Worm (Caenorhabditis elegans) whole organism, L4 larva: ENCODE results near the gene Y51H4A.941.
A peak's percentile ranks its signal among the peaks of the same experiment; 100 is the strongest.

Experiments
- F26F4.8 ChIP-seq: fragments of 200-800 bp; sonication (Bioruptor generic); conservative IDR thresholded peaks from 2 replicates; pipeline ENCODE4 v1.3.6; 2022; ENCODE audit warnings: missing genetic modification characterization, missing compliant biosample characterization
- R02D3.7 ChIP-seq: fragments of 150-350 bp; sonication (generic microtip); optimal IDR thresholded peaks from 3 replicates; lab custom pipeline; 2014; ENCODE audit warnings: missing biosample characterization, missing genetic modification characterization
- T26A8.4 ChIP-seq: fragments of 200-800 bp; sonication (Bioruptor generic); IDR thresholded peaks from 2 replicates; pipeline ENCODE4 v1.3.6; 2022; ENCODE audit warnings: missing genetic modification characterization, missing compliant biosample characterization
- ZK337.2 ChIP-seq: fragments of 200-800 bp; sonication (Bioruptor generic); IDR thresholded peaks from 2 replicates; pipeline ENCODE4 v1.3.6; 2022; ENCODE audit warnings: missing genetic modification reagents, missing genetic modification characterization, missing compliant biosample characterization
- ceh-20 ChIP-seq: fragments of 200-800 bp; sonication (Bioruptor generic); IDR thresholded peaks from 2 replicates; pipeline ENCODE4 v1.3.6; 2022; ENCODE audit warnings: missing genetic modification reagents, missing genetic modification characterization, missing compliant biosample characterization
- ceh-44 ChIP-seq: fragments of 200-800 bp; sonication (Bioruptor generic); IDR thresholded peaks from 2 replicates; pipeline ENCODE4 v1.3.6; 2022; ENCODE audit warnings: missing genetic modification reagents, missing genetic modification characterization, missing compliant biosample characterization
- ctbp-1 ChIP-seq: fragments of 200-800 bp; sonication (Bioruptor generic); IDR thresholded peaks from 2 replicates; pipeline ENCODE4 v1.3.6; 2022; ENCODE audit warnings: missing genetic modification reagents, missing genetic modification characterization, missing compliant biosample characterization
- daf-16 ChIP-seq, 3 experiments: sonication (generic microtip); optimal IDR thresholded peaks; 2 replicates each; lab custom pipeline; 2016 to 2017; ENCODE audit warnings: missing genetic modification characterization in 3 of 3, missing genetic modification reagents in 3 of 3, mild to moderate bottlenecking in 2 of 3, missing compliant biosample characterization in 2 of 3, missing biosample characterization in 1 of 3, moderate library complexity in 1 of 3
- daf-8 ChIP-seq: fragments of 200-800 bp; sonication (Bioruptor generic); IDR thresholded peaks from 2 replicates; pipeline ENCODE4 v1.3.6; 2022; ENCODE audit warnings: missing genetic modification characterization, missing compliant biosample characterization
- dmd-6 ChIP-seq: fragments of 200-800 bp; sonication (Bioruptor generic); IDR thresholded peaks from 2 replicates; pipeline ENCODE4 v1.3.6; 2022; ENCODE audit warnings: missing genetic modification reagents, missing genetic modification characterization, missing compliant biosample characterization
- dpl-1 ChIP-seq: fragments of 150-350 bp; optimal IDR thresholded peaks from 2 replicates; lab custom pipeline; 2014; ENCODE audit warnings: missing biosample characterization, missing genetic modification reagents, missing genetic modification characterization
- dve-1 ChIP-seq: sonication (generic microtip); optimal IDR thresholded peaks from 2 replicates; lab custom pipeline; 2017; ENCODE audit warnings: antibody characterized with exemption, mild to moderate bottlenecking, missing genetic modification characterization, missing compliant biosample characterization; ENCODE audit not compliant: insufficient read depth
- fkh-10 ChIP-seq: fragments of 150-350 bp; optimal IDR thresholded peaks from 2 replicates; lab custom pipeline; 2014; ENCODE audit warnings: missing biosample characterization, missing genetic modification reagents, missing genetic modification characterization
- fos-1 ChIP-seq: fragments of 150-350 bp; optimal IDR thresholded peaks from 2 replicates; lab custom pipeline; 2014; ENCODE audit warnings: missing biosample characterization, missing genetic modification characterization
- hif-1 ChIP-seq, 2 experiments: sonication (generic microtip); optimal IDR thresholded peaks; 2 replicates each; lab custom pipeline; 2016 to 2017; ENCODE audit warnings: missing compliant biosample characterization in 2 of 2, missing genetic modification characterization in 2 of 2, missing genetic modification reagents in 2 of 2, missing genotype in 2 of 2, mild to moderate bottlenecking in 1 of 2
- hlh-11 ChIP-seq: fragments of 200-800 bp; sonication (Bioruptor generic); optimal IDR thresholded peaks from 2 replicates; lab custom pipeline; 2018; ENCODE audit warnings: mild to moderate bottlenecking, missing genetic modification characterization, missing compliant biosample characterization
- hlh-30 ChIP-seq: sonication (generic microtip); optimal IDR thresholded peaks from 2 replicates; lab custom pipeline; 2017; ENCODE audit warnings: antibody characterized with exemption, mild to moderate bottlenecking, missing genetic modification characterization, missing compliant biosample characterization; ENCODE audit not compliant: insufficient read depth
- hmg-1.1 ChIP-seq: fragments of 200-800 bp; sonication (Bioruptor generic); IDR thresholded peaks from 2 replicates; pipeline ENCODE4 v1.3.6; 2022; ENCODE audit warnings: missing genetic modification reagents, missing genetic modification characterization, missing compliant biosample characterization
- lin-15B ChIP-seq: fragments of 150-350 bp; sonication (generic microtip); optimal IDR thresholded peaks from 3 replicates; lab custom pipeline; 2014; ENCODE audit warnings: missing biosample characterization, missing genetic modification characterization
- lin-38 ChIP-seq: fragments of 200-800 bp; sonication (Bioruptor generic); IDR thresholded peaks from 2 replicates; pipeline ENCODE4 v1.3.6; 2022; ENCODE audit warnings: missing genetic modification reagents, missing genetic modification characterization, missing compliant biosample characterization
- lin-39 ChIP-seq: fragments of 150-350 bp; optimal IDR thresholded peaks from 2 replicates; lab custom pipeline; 2014; ENCODE audit warnings: missing biosample characterization, missing genetic modification reagents, missing genetic modification characterization
- lsy-2 ChIP-seq, 2 experiments: fragments of 150-350 bp in 1 of 2; sonication (generic microtip) in 1 of 2; optimal IDR thresholded peaks; 2 replicates each; lab custom pipeline; 2014 to 2017; ENCODE audit warnings: missing biosample characterization in 2 of 2, missing genetic modification characterization in 2 of 2
- mdl-1 ChIP-seq, 2 experiments: fragments of 150-350 bp in 1 of 2; sonication (generic microtip) in 1 of 2; optimal IDR thresholded peaks; 2 replicates each; lab custom pipeline; 2014 to 2017; ENCODE audit warnings: missing biosample characterization in 2 of 2, missing genetic modification characterization in 2 of 2
- mep-1 ChIP-seq: fragments of 150-350 bp; sonication (generic microtip); optimal IDR thresholded peaks from 3 replicates; lab custom pipeline; 2014; ENCODE audit warnings: missing biosample characterization, missing genetic modification characterization
- mes-2 ChIP-seq: sonication (generic microtip); optimal IDR thresholded peaks from 2 replicates; lab custom pipeline; 2016; ENCODE audit warnings: missing genotype, mild to moderate bottlenecking, missing genetic modification characterization, missing compliant biosample characterization; ENCODE audit not compliant: poor library complexity, severe bottlenecking
- mxl-3 ChIP-seq: fragments of 200-800 bp; sonication (Bioruptor generic); optimal IDR thresholded peaks from 2 replicates; lab custom pipeline; 2018; ENCODE audit warnings: mild to moderate bottlenecking, missing genetic modification characterization, missing compliant biosample characterization
- nhr-11 ChIP-seq: fragments of 150-350 bp; optimal IDR thresholded peaks from 2 replicates; lab custom pipeline; 2014; ENCODE audit warnings: missing biosample characterization, missing genetic modification characterization
- nhr-237 ChIP-seq: sonication (generic microtip); optimal IDR thresholded peaks from 2 replicates; lab custom pipeline; 2017; ENCODE audit warnings: missing biosample characterization, missing genetic modification characterization
- nhr-28 ChIP-seq: fragments of 150-350 bp; optimal IDR thresholded peaks from 2 replicates; lab custom pipeline; 2014; ENCODE audit warnings: missing biosample characterization, missing genetic modification characterization
- nhr-48 ChIP-seq: sonication (generic microtip); optimal IDR thresholded peaks from 2 replicates; lab custom pipeline; 2016; ENCODE audit warnings: mild to moderate bottlenecking, missing genetic modification characterization, missing compliant biosample characterization
- nhr-6 ChIP-seq: fragments of 150-350 bp; optimal IDR thresholded peaks from 2 replicates; lab custom pipeline; 2014; ENCODE audit warnings: missing biosample characterization, missing genetic modification characterization
- nhr-76 ChIP-seq: fragments of 150-350 bp; optimal IDR thresholded peaks from 2 replicates; lab custom pipeline; 2014; ENCODE audit warnings: missing biosample characterization, missing genetic modification characterization
- rbr-2 ChIP-seq: sonication (generic microtip); optimal IDR thresholded peaks from 2 replicates; lab custom pipeline; 2016; ENCODE audit warnings: missing genotype, missing genetic modification characterization, missing compliant biosample characterization
- skn-1 ChIP-seq: fragments of 150-350 bp; optimal IDR thresholded peaks from 2 replicates; lab custom pipeline; 2014; ENCODE audit warnings: missing biosample characterization, missing genetic modification characterization
- spr-1 ChIP-seq: sonication (generic microtip); optimal IDR thresholded peaks from 2 replicates; lab custom pipeline; 2016; ENCODE audit warnings: mild to moderate bottlenecking, missing genetic modification characterization, missing compliant biosample characterization
- spr-3 ChIP-seq: fragments of 200-800 bp; sonication (Bioruptor generic); optimal IDR thresholded peaks from 2 replicates; lab custom pipeline; 2018; ENCODE audit warnings: mild to moderate bottlenecking, missing genetic modification characterization, missing compliant biosample characterization
- tra-1 ChIP-seq: fragments of 200-800 bp; sonication (Bioruptor generic); IDR thresholded peaks from 2 replicates; pipeline ENCODE4 v1.3.6; 2022; ENCODE audit warnings: missing genetic modification reagents, missing genetic modification characterization, missing compliant biosample characterization
- unc-39 ChIP-seq: sonication (generic microtip); optimal IDR thresholded peaks from 2 replicates; lab custom pipeline; 2017; ENCODE audit warnings: missing biosample characterization, missing genetic modification characterization
- zag-1 ChIP-seq: fragments of 150-350 bp; optimal IDR thresholded peaks from 2 replicates; lab custom pipeline; 2014; ENCODE audit warnings: missing biosample characterization, missing genetic modification characterization
- zfp-2 ChIP-seq: sonication (generic microtip); optimal IDR thresholded peaks from 2 replicates; lab custom pipeline; 2016; ENCODE audit warnings: mild to moderate bottlenecking, missing genetic modification characterization, missing compliant biosample characterization
- zfp-3 ChIP-seq: fragments of 200-800 bp; sonication (Bioruptor generic); conservative IDR thresholded peaks from 2 replicates; pipeline ENCODE4 v1.3.6; 2022; ENCODE audit warnings: missing genetic modification reagents, missing genetic modification characterization, missing compliant biosample characterization
- zip-11 ChIP-seq: fragments of 200-800 bp; sonication (Bioruptor generic); IDR thresholded peaks from 2 replicates; pipeline ENCODE4 v1.3.6; 2022; ENCODE audit warnings: missing genetic modification characterization, missing compliant biosample characterization
- ztf-7 ChIP-seq: fragments of 150-350 bp; optimal IDR thresholded peaks from 2 replicates; lab custom pipeline; 2014; ENCODE audit warnings: missing biosample characterization, missing genetic modification characterization

Y51H4A.941 gene

ce11 chrIV:16663591-16663990 is 30.9 kb downstream of the Y51H4A.941 start (continued):
- TF ChIP-seq mes-2 (tag; lab: Kevin White, UChicago) (no peak), T26A8.4 (GFP tag; lab: Robert Waterston, UW) (0 out of 2 replicates have a peak, but pooled peaks have one; percentile 18), ceh-20 (GFP tag; lab: Robert Waterston, UW) (no peak), zfp-3 (no peak), zfp-2 (tag; lab: Kevin White, UChicago) (no peak), tra-1 (GFP tag; lab: Robert Waterston, UW) (0 out of 2 replicates have a peak, but pooled peaks have one; percentile 20), F26F4.8 (GFP tag; lab: Robert Waterston, UW) (no peak), nhr-11 (peak; percentile 68), lin-38 (GFP tag; lab: Robert Waterston, UW) (peak; percentile 28; the same call in 1 of the 2 replicates), lin-39 (no peak), hmg-1.1 (GFP tag; lab: Robert Waterston, UW) (peak; percentile 61), nhr-76 (tag; lab: Kevin White, UChicago) (no peak), mep-1 (tag; lab: Kevin White, UChicago) (peak; percentile 67), ztf-7 (tag; lab: Kevin White, UChicago) (no peak), mxl-3 (GFP tag; lab: Kevin White, UChicago) (no peak), zag-1 (tag; lab: Kevin White, UChicago) (no peak), ceh-44 (no peak), nhr-237 (tag; lab: Kevin White, UChicago) (no peak), skn-1 (tag; lab: Kevin White, UChicago) (no peak), hif-1 (tag; optimal IDR thresholded peaks at IDR 0.05; lab: Kevin White, UChicago) (peak in 1 of 2 experiments; percentile 82)

- no peak for TF ChIP-seq daf-16 (GFP tag; optimal IDR thresholded peaks at IDR 0.05; lab: Kevin White, UChicago)
- peak; percentile 47 for TF ChIP-seq daf-16 (tag; optimal IDR thresholded peaks at IDR 0.05; lab: Kevin White, UChicago)
- TF ChIP-seq hlh-30 (tag; lab: Kevin White, UChicago): peak; percentile 59
- no peak for TF ChIP-seq daf-8 (GFP tag; lab: Robert Waterston, UW)
- TF ChIP-seq dpl-1 (GFP tag; lab: Kevin White, UChicago): no peak
- no peak for TF ChIP-seq skn-1 (tag; lab: Kevin White, UChicago)
- TF ChIP-seq fos-1 (tag; lab: Kevin White, UChicago): no peak
- TF ChIP-seq spr-1 (tag; lab: Kevin White, UChicago): no peak
- TF ChIP-seq mxl-3 (GFP tag; lab: Kevin White, UChicago): no peak
- peak; percentile 38 for TF ChIP-seq dve-1
- no peak for TF ChIP-seq tra-1 (GFP tag; lab: Robert Waterston, UW)
- TF ChIP-seq hlh-11 (tag; lab: Kevin White, UChicago): peak; percentile 7
- no peak for TF ChIP-seq dmd-6 (GFP tag; lab: Robert Waterston, UW)
- no peak for TF ChIP-seq nhr-11
- TF ChIP-seq nhr-48 (tag; lab: Kevin White, UChicago): no peak
- TF ChIP-seq nhr-28 (tag; lab: Kevin White, UChicago): no peak
- TF ChIP-seq ctbp-1 (GFP tag; lab: Robert Waterston, UW): no peak
- TF ChIP-seq, all 104 proteins: peak for 4
Observed at ce11 chrIV:16659475-16659874, 35.0 kb downstream of the Y51H4A.941 start.

ce11 chrIV:16658731-16659130 is 35.7 kb downstream of the Y51H4A.941 start:
- no peak for TF ChIP-seq zip-11 (GFP tag; lab: Robert Waterston, UW)
- peak; percentile 26 for TF ChIP-seq rbr-2 (tag; lab: Kevin White, UChicago)
- TF ChIP-seq lin-15B (tag; lab: Kevin White, UChicago): no peak
- TF ChIP-seq lsy-2 (tag; optimal IDR thresholded peaks at IDR 0.05; lab: Kevin White, UChicago): peak in 1 of 2 experiments; percentile 28
- TF ChIP-seq nhr-11: peak; percentile 82
- no peak for TF ChIP-seq fos-1 (tag; lab: Kevin White, UChicago)
- no peak for TF ChIP-seq ZK337.2
- TF ChIP-seq hlh-30 (tag; lab: Kevin White, UChicago): peak; percentile 31
- no peak for TF ChIP-seq dpl-1 (GFP tag; lab: Kevin White, UChicago)
- TF ChIP-seq spr-3 (GFP tag; lab: Kevin White, UChicago): no peak
- no peak for TF ChIP-seq fkh-10 (GFP tag; lab: Kevin White, UChicago)
- TF ChIP-seq hif-1 (tag; optimal IDR thresholded peaks at IDR 0.05; lab: Kevin White, UChicago): peak in 1 of 2 experiments; percentile 3
- no peak for TF ChIP-seq R02D3.7 (tag; lab: Kevin White, UChicago)
- TF ChIP-seq nhr-6 (tag; lab: Kevin White, UChicago): peak; percentile 22
- TF ChIP-seq unc-39 (tag; lab: Kevin White, UChicago): no peak
- peak in 1 of 2 experiments; percentile 37 for TF ChIP-seq mdl-1 (tag; optimal IDR thresholded peaks at IDR 0.05; lab: Kevin White, UChicago)
- no peak for TF ChIP-seq daf-16 (GFP tag; optimal IDR thresholded peaks at IDR 0.05; lab: Kevin White, UChicago)
- peak; percentile 89 for TF ChIP-seq daf-16 (tag; optimal IDR thresholded peaks at IDR 0.05; lab: Kevin White, UChicago)
- peak; percentile 8 for TF ChIP-seq hlh-11 (tag; lab: Kevin White, UChicago)
- peak; percentile 24 for TF ChIP-seq dve-1
